Fruit fly (Drosophila melanogaster) whole organism, prepupa: ENCODE measurements around the gene awd.

Experiments
- Blimp-1 ChIP-seq: fragments of 200-800 bp; sonication (Bioruptor generic); optimal IDR thresholded peaks from 3 replicates; lab custom pipeline; 2017; ENCODE audit warnings: missing biosample characterization, missing genetic modification characterization, mild to moderate bottlenecking, moderate library complexity, missing genetic modification reagents
- CG10631 ChIP-seq: fragments of 200-800 bp; sonication (Bioruptor generic); optimal IDR thresholded peaks from 2 replicates; lab custom pipeline; 2016; ENCODE audit warnings: missing biosample characterization, missing genetic modification characterization
- CG10669 ChIP-seq: fragments of 200-800 bp; sonication (Bioruptor generic); optimal IDR thresholded peaks from 3 replicates; lab custom pipeline; 2018; ENCODE audit warnings: missing biosample characterization, mild to moderate bottlenecking, missing genetic modification characterization, moderate library complexity
- CG11294 ChIP-seq: fragments of 200-800 bp; sonication (Bioruptor generic); IDR thresholded peaks from 2 replicates; pipeline ENCODE4 v1.3.6; 2022; ENCODE audit warnings: missing biosample characterization, missing genetic modification characterization
- CG15336 ChIP-seq: fragments of 200-800 bp; sonication (Bioruptor generic); IDR thresholded peaks from 2 replicates; pipeline ENCODE4 v1.3.6; 2022; ENCODE audit warnings: missing biosample characterization, missing genetic modification characterization
- CG1621 ChIP-seq: fragments of 200-800 bp; sonication (Bioruptor generic); optimal IDR thresholded peaks from 3 replicates; lab custom pipeline; 2018; ENCODE audit warnings: missing biosample characterization, mild to moderate bottlenecking, missing genetic modification characterization
- CG3032 ChIP-seq: fragments of 200-800 bp; optimal IDR thresholded peaks from 2 replicates; lab custom pipeline; 2019; ENCODE audit warnings: missing biosample characterization, mild to moderate bottlenecking, missing genetic modification characterization, moderate library complexity
- CG32006 ChIP-seq: fragments of 200-800 bp; sonication (Bioruptor generic); optimal IDR thresholded peaks from 3 replicates; lab custom pipeline; 2017; ENCODE audit warnings: missing biosample characterization, mild to moderate bottlenecking, missing genetic modification characterization
- CG34406 ChIP-seq: fragments of 200-800 bp; sonication (Bioruptor generic); optimal IDR thresholded peaks from 3 replicates; lab custom pipeline; 2016; ENCODE audit warnings: missing biosample characterization, missing genetic modification characterization
- CG6163 ChIP-seq: fragments of 200-800 bp; sonication (Bioruptor generic); IDR thresholded peaks from 3 replicates; pipeline ENCODE4 v1.3.6; 2022; ENCODE audit warnings: missing biosample characterization, missing genetic modification characterization
- CG6276 ChIP-seq: fragments of 200-800 bp; sonication (Bioruptor generic); optimal IDR thresholded peaks from 2 replicates; lab custom pipeline; 2017; ENCODE audit warnings: missing biosample characterization, mild to moderate bottlenecking, missing genetic modification characterization
- CG6792 ChIP-seq: fragments of 200-800 bp; sonication (Bioruptor generic); optimal IDR thresholded peaks from 3 replicates; lab custom pipeline; 2016; ENCODE audit warnings: missing biosample characterization, missing genetic modification characterization
- CG7368 ChIP-seq: fragments of 200-800 bp; sonication (Bioruptor generic); optimal IDR thresholded peaks from 3 replicates; lab custom pipeline; 2016; ENCODE audit warnings: missing biosample characterization, missing genetic modification characterization
- CG8119 ChIP-seq: fragments of 200-800 bp; sonication (Bioruptor generic); IDR thresholded peaks from 3 replicates; pipeline ENCODE4 v1.3.6; 2022; ENCODE audit warnings: missing biosample characterization, missing genetic modification characterization
- CG8319 ChIP-seq: fragments of 200-800 bp; sonication (Bioruptor generic); optimal IDR thresholded peaks from 3 replicates; lab custom pipeline; 2016; ENCODE audit warnings: missing biosample characterization, missing genetic modification characterization
- CG8632 ChIP-seq: fragments of 200-800 bp; sonication (Bioruptor generic); optimal IDR thresholded peaks from 3 replicates; lab custom pipeline; 2016; ENCODE audit warnings: missing biosample characterization, missing genetic modification characterization
- Eip75B ChIP-seq: fragments of 200-800 bp; sonication (Bioruptor generic); optimal IDR thresholded peaks from 3 replicates; lab custom pipeline; 2016; ENCODE audit warnings: missing biosample characterization, missing genetic modification characterization
- Eip93F ChIP-seq: fragments of 200-800 bp; sonication (Bioruptor generic); optimal IDR thresholded peaks from 2 replicates; lab custom pipeline; 2016; ENCODE audit warnings: missing biosample characterization, mild to moderate bottlenecking, missing genetic modification characterization
- Ets21C ChIP-seq: fragments of 200-800 bp; sonication (Bioruptor generic); optimal IDR thresholded peaks from 3 replicates; lab custom pipeline; 2016; ENCODE audit warnings: missing biosample characterization, missing genetic modification characterization
- Ets96B ChIP-seq: fragments of 200-800 bp; optimal IDR thresholded peaks from 2 replicates; lab custom pipeline; 2019; ENCODE audit warnings: missing biosample characterization, mild to moderate bottlenecking, missing genetic modification characterization, moderate library complexity
- Gug ChIP-seq: fragments of 200-800 bp; sonication (Bioruptor generic); IDR thresholded peaks from 2 replicates; pipeline ENCODE4 v1.3.6; 2022; ENCODE audit warnings: missing biosample characterization, missing genetic modification characterization
- Hr39 ChIP-seq: fragments of 200-800 bp; sonication (Bioruptor generic); optimal IDR thresholded peaks from 2 replicates; lab custom pipeline; 2016; ENCODE audit warnings: missing biosample characterization, missing genetic modification characterization
- Smox ChIP-seq: fragments of 200-800 bp; sonication (Bioruptor generic); optimal IDR thresholded peaks from 3 replicates; lab custom pipeline; 2016; ENCODE audit warnings: missing biosample characterization, missing genetic modification characterization
- Sox102F ChIP-seq: fragments of 200-800 bp; sonication (Bioruptor generic); optimal IDR thresholded peaks from 2 replicates; lab custom pipeline; 2016; ENCODE audit warnings: missing biosample characterization, mild to moderate bottlenecking, missing genetic modification characterization
- Sox15 ChIP-seq: fragments of 200-800 bp; sonication (Bioruptor generic); optimal IDR thresholded peaks from 3 replicates; lab custom pipeline; 2016; ENCODE audit warnings: missing biosample characterization, missing genetic modification characterization
- dac ChIP-seq: fragments of 200-800 bp; sonication (Bioruptor generic); optimal IDR thresholded peaks from 2 replicates; lab custom pipeline; 2017; ENCODE audit warnings: missing biosample characterization, mild to moderate bottlenecking, missing genetic modification characterization
- dsx ChIP-seq: fragments of 200-800 bp; optimal IDR thresholded peaks from 3 replicates; lab custom pipeline; 2019; ENCODE audit warnings: missing biosample characterization, mild to moderate bottlenecking, missing genetic modification characterization, moderate library complexity; ENCODE audit not compliant: poor library complexity, severe bottlenecking
- eg ChIP-seq: fragments of 200-800 bp; sonication (Bioruptor generic); IDR thresholded peaks from 3 replicates; pipeline ENCODE4 v1.3.6; 2022; ENCODE audit warnings: missing biosample characterization, missing genetic modification characterization
- esn ChIP-seq: fragments of 200-800 bp; sonication (Bioruptor generic); optimal IDR thresholded peaks from 2 replicates; lab custom pipeline; 2016; ENCODE audit warnings: missing biosample characterization, mild to moderate bottlenecking, missing genetic modification characterization, moderate library complexity
- fd59A ChIP-seq: fragments of 200-800 bp; sonication (Bioruptor generic); optimal IDR thresholded peaks from 2 replicates; lab custom pipeline; 2017; ENCODE audit warnings: missing biosample characterization, mild to moderate bottlenecking, missing genetic modification characterization, missing genetic modification reagents
- fkh ChIP-seq: fragments of 200-800 bp; sonication (Bioruptor generic); optimal IDR thresholded peaks from 3 replicates; lab custom pipeline; 2017; ENCODE audit warnings: missing biosample characterization, mild to moderate bottlenecking, missing genetic modification characterization, moderate library complexity
- lz ChIP-seq: fragments of 200-800 bp; sonication (Bioruptor generic); optimal IDR thresholded peaks from 3 replicates; lab custom pipeline; 2016; ENCODE audit warnings: missing biosample characterization, missing genetic modification characterization
- net ChIP-seq: fragments of 200-800 bp; sonication (Bioruptor generic); optimal IDR thresholded peaks from 3 replicates; lab custom pipeline; 2016; ENCODE audit warnings: missing biosample characterization, missing genetic modification characterization
- pdm3 ChIP-seq: fragments of 200-800 bp; sonication (Bioruptor generic); optimal IDR thresholded peaks from 3 replicates; lab custom pipeline; 2016; ENCODE audit warnings: missing biosample characterization, missing genetic modification characterization
- salr ChIP-seq, 2 experiments: fragments of 200-800 bp; sonication (Bioruptor generic); optimal IDR thresholded peaks; 3 replicates each; lab custom pipeline; 2016 to 2018; ENCODE audit warnings: missing biosample characterization in 2 of 2, missing genetic modification characterization in 2 of 2, mild to moderate bottlenecking in 1 of 2
- ss ChIP-seq, 2 experiments: fragments of 200-800 bp; sonication (Bioruptor generic); optimal IDR thresholded peaks; 2 replicates in 1 of 2; 3 replicates in 1 of 2; lab custom pipeline; 2017 to 2018; ENCODE audit warnings: mild to moderate bottlenecking in 2 of 2, missing biosample characterization in 2 of 2, missing genetic modification characterization in 2 of 2, moderate library complexity in 1 of 2
- svp ChIP-seq: fragments of 200-800 bp; sonication (Bioruptor generic); peaks from one replicate; lab custom pipeline; 2016; ENCODE audit warnings: missing biosample characterization, missing genetic modification characterization
- topi ChIP-seq: fragments of 200-800 bp; sonication (Bioruptor generic); optimal IDR thresholded peaks from 3 replicates; lab custom pipeline; 2016; ENCODE audit warnings: missing biosample characterization, missing genetic modification characterization
- vri ChIP-seq: fragments of 200-800 bp; sonication (Bioruptor generic); optimal IDR thresholded peaks from 3 replicates; lab custom pipeline; 2016; ENCODE audit warnings: missing biosample characterization, mild to moderate bottlenecking, missing genetic modification characterization

The awd gene

dm6 chr3R:31767528-31767927 is 21.7 kb upstream of the awd start (continued):
- TF ChIP-seq ss (GFP tag; optimal IDR thresholded peaks at IDR 0.05; lab: Kevin White, UChicago), result no peak
- no peak for TF ChIP-seq Eip93F
- peak; percentile 27 for TF ChIP-seq CG8319 (GFP tag; lab: Kevin White, UChicago)
- TF ChIP-seq Smox (GFP tag; lab: Kevin White, UChicago), result no peak
- TF ChIP-seq salr (GFP tag; optimal IDR thresholded peaks at IDR 0.05; lab: Kevin White, UChicago), result peak in 1 of 2 experiments; percentile 51
- TF ChIP-seq CG6163 (GFP tag; lab: Robert Waterston, UW), result no peak
- peak; percentile 28 for TF ChIP-seq dac (GFP tag; lab: Kevin White, UChicago)
- no peak for TF ChIP-seq Gug
- peak; percentile 32 for TF ChIP-seq net (GFP tag; lab: Kevin White, UChicago)
- TF ChIP-seq CG34406 (GFP tag; lab: Kevin White, UChicago), result peak; percentile 50
- TF ChIP-seq dsx (GFP tag; lab: Kevin White, UChicago), result no peak
- peak; percentile 41 for TF ChIP-seq CG10669
- TF ChIP-seq esn (GFP tag; lab: Kevin White, UChicago), result peak; percentile 5
- no peak for TF ChIP-seq Hr39 (GFP tag; lab: Kevin White, UChicago)
- TF ChIP-seq, all 60 proteins: peak for 38

- TF ChIP-seq CG3032 (tag; lab: Kevin White, UChicago) (no peak), Sox15 (no peak), Smox (GFP tag; lab: Kevin White, UChicago) (no peak), CG1621 (tag; lab: Kevin White, UChicago) (no peak), CG6276 (GFP tag; lab: Kevin White, UChicago) (no peak), dsx (GFP tag; lab: Kevin White, UChicago) (no peak), CG8632 (no peak), Hr39 (GFP tag; lab: Kevin White, UChicago) (no peak), net (GFP tag; lab: Kevin White, UChicago) (no peak), eg (GFP tag; lab: Robert Waterston, UW) (no peak), fd59A (GFP tag; lab: Kevin White, UChicago) (no peak), CG7368 (GFP tag; lab: Kevin White, UChicago) (no peak), CG6792 (GFP tag; lab: Kevin White, UChicago) (no peak), topi (GFP tag; lab: Kevin White, UChicago) (no peak), CG11294 (GFP tag; lab: Robert Waterston, UW) (no peak), dac (GFP tag; lab: Kevin White, UChicago) (no peak), CG8119 (no peak)
- TF ChIP-seq, all 60 proteins: peak for 0
Measured at dm6 chr3R:31765145-31765544, 19.3 kb upstream of the awd start.

- TF ChIP-seq fd59A (GFP tag; lab: Kevin White, UChicago), result no peak
- no peak for TF ChIP-seq salr (GFP tag; optimal IDR thresholded peaks at IDR 0.05; lab: Kevin White, UChicago)
- TF ChIP-seq svp (GFP tag; lab: Kevin White, UChicago), result no peak
- no peak for TF ChIP-seq fkh (GFP tag; lab: Kevin White, UChicago)
- TF ChIP-seq Sox102F (GFP tag; lab: Kevin White, UChicago), result no peak
- TF ChIP-seq esn (GFP tag; lab: Kevin White, UChicago), result no peak
- no peak for TF ChIP-seq CG3032 (tag; lab: Kevin White, UChicago)
- TF ChIP-seq dsx (GFP tag; lab: Kevin White, UChicago), result no peak
- no peak for TF ChIP-seq Ets96B
- TF ChIP-seq CG10631 (GFP tag; lab: Kevin White, UChicago), result no peak
- no peak for TF ChIP-seq Eip75B (GFP tag; lab: Kevin White, UChicago)
- TF ChIP-seq eg (GFP tag; lab: Robert Waterston, UW), result peak; percentile 36; the same call in 1 of the 3 replicates
- TF ChIP-seq CG7368 (GFP tag; lab: Kevin White, UChicago), result no peak
- peak; percentile 48 for TF ChIP-seq CG6276 (GFP tag; lab: Kevin White, UChicago)
- TF ChIP-seq ss (GFP tag; optimal IDR thresholded peaks at IDR 0.05; lab: Kevin White, UChicago), result no peak
- no peak for TF ChIP-seq CG11294 (GFP tag; lab: Robert Waterston, UW)
- 0 out of 2 replicates have a peak, but pooled peaks have one; percentile 19 for TF ChIP-seq CG15336 (GFP tag; lab: Robert Waterston, UW)
- no peak for TF ChIP-seq CG32006 (GFP tag; lab: Kevin White, UChicago)
- TF ChIP-seq lz, result no peak
- TF ChIP-seq CG34406 (GFP tag; lab: Kevin White, UChicago), result no peak
- TF ChIP-seq Ets21C (GFP tag; lab: Kevin White, UChicago), result no peak
- TF ChIP-seq vri (GFP tag; lab: Kevin White, UChicago), result no peak
- TF ChIP-seq Blimp-1 (GFP tag; lab: Kevin White, UChicago), result no peak
- no peak for TF ChIP-seq CG8632
- no peak for TF ChIP-seq pdm3 (GFP tag; lab: Kevin White, UChicago)
Measured at dm6 chr3R:31764672-31765071, 18.8 kb upstream of the awd start, which contains the start of gene CG2150. TSS of gene CG2150 (minus strand) at chr3R:31764772.
